Fruit fly (Drosophila melanogaster) whole organism, pupa: Measurements from ENCODE around the gene Sas-6.

Experiments
- CG10348 ChIP-seq: fragments of 200-800 bp; sonication (Bioruptor generic); IDR thresholded peaks from 2 replicates; pipeline ENCODE4 v1.3.6; 2022; ENCODE audit warnings: missing biosample characterization, missing genetic modification characterization
- CG12605 ChIP-seq: fragments of 200-800 bp; sonication (Bioruptor generic); IDR thresholded peaks from 2 replicates; pipeline ENCODE4 v1.3.6; 2022; ENCODE audit warnings: missing biosample characterization, missing genetic modification characterization
- CG13204 ChIP-seq: fragments of 200-800 bp; sonication (Bioruptor generic); optimal IDR thresholded peaks from 2 replicates; lab custom pipeline; 2018; ENCODE audit warnings: missing biosample characterization, mild to moderate bottlenecking, missing genetic modification characterization, moderate library complexity
- CG14655 ChIP-seq: fragments of 200-800 bp; sonication (Bioruptor generic); optimal IDR thresholded peaks from 3 replicates; lab custom pipeline; 2017; ENCODE audit warnings: mild to moderate bottlenecking, missing biosample characterization, missing genetic modification reagents, missing genetic modification characterization
- CG15710 ChIP-seq: fragments of 200-800 bp; sonication (Bioruptor generic); optimal IDR thresholded peaks from 2 replicates; lab custom pipeline; 2018; ENCODE audit warnings: missing biosample characterization, mild to moderate bottlenecking, missing genetic modification characterization, moderate library complexity
- CG17806 ChIP-seq: fragments of 200-800 bp; sonication (Bioruptor generic); optimal IDR thresholded peaks from 2 replicates; lab custom pipeline; 2018; ENCODE audit warnings: missing biosample characterization, mild to moderate bottlenecking, missing genetic modification characterization, moderate library complexity
- CG32121 ChIP-seq: fragments of 200-800 bp; sonication (Bioruptor generic); IDR thresholded peaks from 2 replicates; pipeline ENCODE4 v1.3.6; 2022; ENCODE audit warnings: missing biosample characterization, missing genetic modification characterization
- CG34367 ChIP-seq: fragments of 200-800 bp; sonication (Bioruptor generic); optimal IDR thresholded peaks from 2 replicates; lab custom pipeline; 2018; ENCODE audit warnings: missing biosample characterization, mild to moderate bottlenecking, missing genetic modification characterization
- CG4496 ChIP-seq: fragments of 200-800 bp; sonication (Bioruptor generic); IDR thresholded peaks from 3 replicates; pipeline ENCODE4 v1.3.6; 2022; ENCODE audit warnings: missing biosample characterization, missing genetic modification characterization
- CG8159 ChIP-seq: fragments of 200-800 bp; sonication (Bioruptor generic); optimal IDR thresholded peaks from 3 replicates; lab custom pipeline; 2018; ENCODE audit warnings: missing biosample characterization, mild to moderate bottlenecking, missing genetic modification characterization, moderate library complexity
- CG8301 ChIP-seq: fragments of 200-800 bp; sonication (Bioruptor generic); optimal IDR thresholded peaks from 2 replicates; lab custom pipeline; 2018; ENCODE audit warnings: missing biosample characterization, mild to moderate bottlenecking, missing genetic modification characterization
- CG9948 ChIP-seq: fragments of 200-800 bp; sonication (Bioruptor generic); optimal IDR thresholded peaks from 2 replicates; lab custom pipeline; 2018; ENCODE audit warnings: missing biosample characterization, mild to moderate bottlenecking, missing genetic modification characterization, moderate library complexity
- D1 ChIP-seq: fragments of 200-800 bp; sonication (Bioruptor generic); optimal IDR thresholded peaks from 2 replicates; lab custom pipeline; 2018; ENCODE audit warnings: missing biosample characterization, mild to moderate bottlenecking, missing genetic modification characterization, moderate library complexity
- EcR ChIP-seq: fragments of 200-800 bp; sonication (Bioruptor generic); optimal IDR thresholded peaks from 3 replicates; lab custom pipeline; 2019; ENCODE audit warnings: missing biosample characterization, missing genetic modification characterization, mild to moderate bottlenecking, moderate library complexity, missing genetic modification reagents
- Ets98B ChIP-seq: fragments of 200-800 bp; sonication (Bioruptor generic); IDR thresholded peaks from 2 replicates; pipeline ENCODE4 v1.3.6; 2022; ENCODE audit warnings: missing biosample characterization, missing genetic modification characterization
- Pif1A ChIP-seq: fragments of 200-800 bp; sonication (Bioruptor generic); optimal IDR thresholded peaks from 3 replicates; lab custom pipeline; 2016; ENCODE audit warnings: missing biosample characterization, missing genetic modification characterization
- Pif1B ChIP-seq: fragments of 200-800 bp; sonication (Bioruptor generic); optimal IDR thresholded peaks from 3 replicates; lab custom pipeline; 2016; ENCODE audit warnings: missing biosample characterization, missing genetic modification characterization
- Snoo ChIP-seq: fragments of 200-800 bp; sonication (Bioruptor generic); optimal IDR thresholded peaks from 3 replicates; lab custom pipeline; 2017; ENCODE audit warnings: missing biosample characterization, mild to moderate bottlenecking, missing genetic modification characterization, inconsistent platforms
- fd96Ca ChIP-seq: fragments of 200-800 bp; sonication (Bioruptor generic); IDR thresholded peaks from 3 replicates; pipeline ENCODE4 v1.3.6; 2022; ENCODE audit warnings: missing biosample characterization, missing genetic modification characterization
- gl ChIP-seq: fragments of 200-800 bp; sonication (Bioruptor generic); optimal IDR thresholded peaks from 2 replicates; lab custom pipeline; 2018; ENCODE audit warnings: missing biosample characterization, mild to moderate bottlenecking, missing genetic modification characterization
- rn ChIP-seq: fragments of 200-800 bp; sonication (Bioruptor generic); IDR thresholded peaks from 2 replicates; pipeline ENCODE4 v1.3.6; 2022; ENCODE audit warnings: missing biosample characterization, missing genetic modification characterization

The Sas-6 gene

DNA sequence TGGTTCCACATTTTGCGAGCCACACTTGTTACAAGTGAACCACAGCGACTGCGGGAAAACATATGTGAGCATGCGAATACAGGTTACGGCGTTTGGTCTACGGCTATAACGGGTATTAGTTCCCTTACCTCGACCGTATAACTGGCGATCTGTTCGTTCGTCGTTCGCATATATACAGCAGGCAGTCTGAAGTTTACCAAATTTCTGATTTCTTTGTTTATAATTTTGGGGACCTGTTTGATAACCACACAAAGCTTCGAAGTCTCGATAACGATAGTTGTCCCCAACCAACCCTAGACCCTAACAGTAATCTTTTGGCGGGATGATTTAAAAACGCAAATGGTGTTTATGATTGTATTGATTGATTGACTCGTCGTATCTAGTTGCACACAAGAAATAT, 2.0 kb upstream of the Sas-6 start, which contains the start of gene Acph-1:
Acph-1 (minus strand) TSS at position 278 of the 400 bp plus-strand sequence.
- TF ChIP-seq CG17806 (tag; lab: Kevin White, UChicago) (no peak), CG8159 (tag; lab: Kevin White, UChicago) (no peak)

DNA sequence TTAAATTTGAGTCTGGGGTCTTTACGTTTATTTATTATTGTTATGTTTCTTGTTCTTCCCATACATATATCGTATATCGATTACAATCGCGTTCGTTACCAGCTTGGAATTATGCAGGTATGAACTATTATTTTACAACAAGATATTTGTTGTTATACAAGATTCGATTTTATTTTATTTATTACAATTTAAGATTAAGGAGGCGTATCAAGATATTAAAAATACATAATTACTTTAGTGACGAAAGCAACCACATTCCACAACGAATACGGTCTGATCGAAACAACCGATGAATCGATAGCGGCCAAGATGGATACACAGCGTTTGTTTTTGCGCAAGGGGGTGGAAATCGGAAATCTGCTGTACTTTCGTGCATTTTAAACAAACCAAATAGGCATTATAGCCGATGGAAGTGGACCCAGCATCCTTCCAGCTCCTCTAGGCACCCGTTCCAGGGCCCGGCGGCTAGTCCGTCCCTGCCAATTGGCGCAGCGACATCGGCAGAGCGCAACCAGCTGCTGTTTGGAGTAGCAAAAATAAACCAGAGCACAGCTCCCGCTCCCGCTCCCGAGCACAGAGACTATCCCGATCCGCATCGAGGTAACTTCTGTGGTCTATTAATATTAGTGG, 2.6 kb downstream of the Sas-6 start, which contains the start of the genes CG15525 and CG11504:
CG15525 (minus strand) TSS at position 70 of the 630 bp plus-strand sequence.
CG11504 (plus strand) TSS at position 294 of the 630 bp plus-strand sequence.
- TF ChIP-seq CG14655 (GFP tag; lab: Kevin White, UChicago): no peak
- no peak for TF ChIP-seq CG9948
- TF ChIP-seq fd96Ca: no peak
- TF ChIP-seq gl (tag; lab: Kevin White, UChicago): no peak
- TF ChIP-seq Ets98B (GFP tag; lab: Robert Waterston, UW): peak; percentile 19; the same call in 1 of the 2 replicates
- no peak for TF ChIP-seq EcR (GFP tag; lab: Kevin White, UChicago)
- no peak for TF ChIP-seq D1 (tag; lab: Kevin White, UChicago)

DNA sequence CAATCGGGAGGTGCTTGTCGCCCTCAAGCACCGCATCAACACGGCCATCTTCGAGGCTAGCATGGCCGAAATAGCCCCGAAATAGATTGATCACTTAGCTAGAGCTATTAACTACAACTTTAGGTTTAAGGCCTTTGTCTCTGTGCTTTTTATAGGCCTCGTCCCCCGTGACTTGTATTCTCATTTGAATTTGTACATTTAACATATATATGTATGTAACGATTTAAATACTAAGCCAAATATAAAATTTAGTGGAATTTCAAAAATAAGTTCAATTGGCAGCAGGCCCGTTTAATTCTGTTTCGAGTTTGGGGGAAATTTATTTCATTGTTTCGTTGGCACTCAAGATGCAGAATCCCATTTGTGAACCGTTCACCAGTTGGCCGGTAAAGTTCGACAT, 4.3 kb downstream of the Sas-6 start, which contains the start of gene CG34298:
CG34298 (plus strand) TSS at position 301 of the 400 bp plus-strand sequence.
- TF ChIP-seq Pif1A (no peak), CG34367 (tag; lab: Kevin White, UChicago) (no peak), fd96Ca (no peak), CG14655 (GFP tag; lab: Kevin White, UChicago) (no peak), gl (tag; lab: Kevin White, UChicago) (no peak), EcR (GFP tag; lab: Kevin White, UChicago) (no peak), D1 (tag; lab: Kevin White, UChicago) (no peak), CG15710 (no peak), rn (GFP tag; lab: Robert Waterston, UW) (no peak), Ets98B (GFP tag; lab: Robert Waterston, UW) (no peak), CG12605 (no peak), CG8159 (tag; lab: Kevin White, UChicago) (no peak), CG17806 (tag; lab: Kevin White, UChicago) (no peak), Pif1B (GFP tag; lab: Kevin White, UChicago) (no peak), CG8301 (no peak)

DNA sequence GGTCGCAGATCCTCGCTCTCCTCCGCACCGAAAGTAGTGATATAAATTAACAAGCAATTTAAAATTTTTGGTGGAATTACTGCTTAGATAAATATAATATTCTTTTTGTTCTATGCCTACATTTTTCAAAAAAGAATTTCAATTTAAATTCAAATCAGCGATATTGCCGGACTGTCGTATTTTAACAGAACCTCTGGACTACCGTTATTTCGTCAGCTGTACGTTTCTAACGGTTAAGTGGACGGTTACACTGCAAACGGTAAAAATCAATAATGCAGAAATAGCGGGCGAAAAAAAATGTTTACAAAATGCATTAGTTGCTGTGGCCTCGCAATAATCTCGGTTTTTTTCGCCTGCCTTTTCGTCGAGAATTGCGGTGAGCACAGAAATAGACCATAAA, 5.1 kb downstream of the Sas-6 start, which contains the start of gene Tace:
Tace (plus strand) TSS at position 245 of the 400 bp plus-strand sequence.
- TF ChIP-seq CG9948: no peak
- no peak for TF ChIP-seq CG10348
- TF ChIP-seq CG14655 (GFP tag; lab: Kevin White, UChicago): no peak
- no peak for TF ChIP-seq EcR (GFP tag; lab: Kevin White, UChicago)
- no peak for TF ChIP-seq CG8159 (tag; lab: Kevin White, UChicago)
- TF ChIP-seq D1 (tag; lab: Kevin White, UChicago): no peak
- no peak for TF ChIP-seq CG4496 (GFP tag; lab: Robert Waterston, UW)
- no peak for TF ChIP-seq CG8301
- no peak for TF ChIP-seq CG12605
- TF ChIP-seq CG32121 (GFP tag; lab: Robert Waterston, UW): no peak
- no peak for TF ChIP-seq Snoo (tag; lab: Kevin White, UChicago)
- TF ChIP-seq Ets98B (GFP tag; lab: Robert Waterston, UW): no peak
- no peak for TF ChIP-seq CG15710
- no peak for TF ChIP-seq Pif1A
- TF ChIP-seq CG17806 (tag; lab: Kevin White, UChicago): no peak

DNA sequence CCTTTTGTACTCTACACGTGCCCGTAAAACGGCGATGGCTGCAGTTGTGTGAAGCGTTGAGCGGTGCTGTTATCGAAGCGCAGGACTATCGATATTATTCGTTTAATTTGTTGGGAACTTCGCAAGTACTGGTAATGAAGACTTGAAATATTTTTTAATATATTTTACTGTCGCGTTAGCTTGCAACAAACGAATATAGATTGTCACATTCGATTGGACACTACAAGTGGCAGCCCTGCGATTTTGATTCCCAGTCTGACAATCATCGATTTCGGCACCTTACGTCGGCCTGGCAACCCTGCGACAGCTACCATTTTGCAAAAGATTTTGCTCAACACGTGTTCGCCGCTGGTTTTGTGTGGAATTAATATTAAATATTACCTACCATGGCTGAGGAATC, 9.5 kb downstream of the Sas-6 start, which contains the start of the genes Nlp and Nph:
Nlp (plus strand) TSS at position 138 of the 400 bp plus-strand sequence.
Nph (minus strand) TSS at position 214 of the 400 bp plus-strand sequence.
- TF ChIP-seq Snoo (tag; lab: Kevin White, UChicago) (peak; percentile 14), Pif1A (no peak)

DNA sequence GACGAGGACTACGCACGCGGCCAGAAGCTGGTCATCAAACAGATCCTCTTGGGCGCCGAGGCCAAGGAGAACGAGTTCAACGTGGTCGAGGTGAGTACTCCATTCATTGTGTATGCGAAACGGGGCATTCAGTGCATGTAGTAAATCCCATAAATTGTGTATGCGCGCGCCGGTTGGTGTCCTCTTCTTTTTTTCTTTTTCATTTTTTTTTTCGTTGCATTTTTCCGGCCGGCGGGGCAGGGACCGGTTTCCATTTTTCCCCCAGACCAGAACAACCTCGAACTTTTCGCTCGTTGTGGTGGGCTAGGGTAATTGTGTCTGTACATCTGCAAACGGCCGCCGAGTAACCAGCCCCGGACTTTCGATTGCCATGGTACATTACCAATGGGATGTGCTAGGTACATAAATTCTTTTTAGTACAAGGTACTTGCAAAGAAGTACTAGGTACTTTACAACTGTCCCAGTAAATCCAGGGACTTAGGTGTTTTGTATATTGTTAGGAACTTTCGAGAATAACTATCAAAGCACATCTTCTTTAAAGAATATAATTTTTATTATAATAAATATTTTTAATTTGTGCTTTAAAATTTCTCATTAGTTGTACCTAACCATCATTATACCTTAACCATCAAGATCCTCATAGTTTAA, 10.3 kb downstream of the Sas-6 start:
- no peak for TF ChIP-seq CG9948
- peak; percentile 42 for TF ChIP-seq CG17806 (tag; lab: Kevin White, UChicago)
- TF ChIP-seq EcR (GFP tag; lab: Kevin White, UChicago): peak; percentile 60
- no peak for TF ChIP-seq CG32121 (GFP tag; lab: Robert Waterston, UW)
- TF ChIP-seq fd96Ca: peak; percentile 55; the same call in 1 of the 3 replicates
- TF ChIP-seq CG15710: peak; percentile 45
- no peak for TF ChIP-seq CG13204 (GFP tag; lab: Kevin White, UChicago)
- TF ChIP-seq CG8159 (tag; lab: Kevin White, UChicago): peak; percentile 44
- TF ChIP-seq CG14655 (GFP tag; lab: Kevin White, UChicago): peak; percentile 63
- peak; percentile 34 for TF ChIP-seq CG34367 (tag; lab: Kevin White, UChicago)
- no peak for TF ChIP-seq Snoo (tag; lab: Kevin White, UChicago)
- peak; percentile 76 for TF ChIP-seq Ets98B (GFP tag; lab: Robert Waterston, UW)
- TF ChIP-seq Pif1A: no peak
- TF ChIP-seq CG4496 (GFP tag; lab: Robert Waterston, UW): peak; percentile 87
- TF ChIP-seq rn (GFP tag; lab: Robert Waterston, UW): no peak
- TF ChIP-seq CG10348: no peak
- TF ChIP-seq Pif1B (GFP tag; lab: Kevin White, UChicago): peak; percentile 53
- peak; percentile 86 for TF ChIP-seq gl (tag; lab: Kevin White, UChicago)
- TF ChIP-seq CG8301: peak; percentile 39
- peak; percentile 82 for TF ChIP-seq CG12605
- TF ChIP-seq D1 (tag; lab: Kevin White, UChicago): no peak
